Worm (Caenorhabditis elegans) whole organism, mixed stage, embryonic: Measurements from ENCODE around the gene adk-1.

Experiments used
- blmp-1 ChIP-seq: fragments of 150-350 bp; optimal IDR thresholded peaks from 2 replicates; lab custom pipeline; 2014; ENCODE audit warnings: missing biosample characterization, missing genetic modification characterization
- flh-1 ChIP-seq: fragments of 200-800 bp; sonication (Bioruptor generic); optimal IDR thresholded peaks from 2 replicates; lab custom pipeline; 2018; ENCODE audit warnings: mild to moderate bottlenecking, missing genetic modification characterization, moderate library complexity, missing compliant biosample characterization

adk-1 gene

ce11 chrIV:11159886-11160285 is 50.7 kb downstream of the adk-1 start, which contains the start of gene mboa-4:
TSS of gene mboa-4 (minus strand) at chrIV:11159986.
- TF ChIP-seq flh-1 (GFP tag; lab: Kevin White, UChicago) (no peak), blmp-1 (tag; lab: Kevin White, UChicago) (no peak)
